Worm (Caenorhabditis elegans) whole organism, early embryonic: ENCODE data around the gene F42E8.1.

Source experiments
- ama-1 ChIP-seq: fragments of 150-350 bp; optimal IDR thresholded peaks from 2 replicates; lab custom pipeline; 2014
- hmbx-1 ChIP-seq: sonication (generic microtip); optimal IDR thresholded peaks from 2 replicates; lab custom pipeline; 2016; ENCODE audit warnings: mild to moderate bottlenecking, missing genetic modification characterization, missing compliant biosample characterization
- pes-1 ChIP-seq: fragments of 200-800 bp; sonication (Bioruptor generic); IDR thresholded peaks from 2 replicates; pipeline ENCODE4 v1.3.6; 2022; ENCODE audit warnings: missing genetic modification reagents, missing genetic modification characterization, missing compliant biosample characterization
- scrt-1 ChIP-seq: fragments of 200-800 bp; sonication (Bioruptor generic); IDR thresholded peaks from 2 replicates; pipeline ENCODE4 v1.3.6; 2022; ENCODE audit warnings: missing genetic modification characterization, missing compliant biosample characterization

- TF ChIP-seq scrt-1 (GFP tag; lab: Robert Waterston, UW) (no peak), ama-1 (no peak), hmbx-1 (tag; lab: Kevin White, UChicago) (no peak), pes-1 (GFP tag; lab: Robert Waterston, UW) (no peak)
These were observed 39.7 kb upstream of the F42E8.1 start for ce11 chrV:13022265-13022664.
